Fruit fly (Drosophila melanogaster) whole organism, embryonic: ENCODE data around the gene rb.

Source experiments
- B-H2 ChIP-seq: fragments of 200-800 bp; sonication (Bioruptor generic); optimal IDR thresholded peaks from 2 replicates; lab custom pipeline; 2018; ENCODE audit warnings: missing biosample characterization, mild to moderate bottlenecking, missing genetic modification characterization
- Blimp-1 ChIP-seq: fragments of 200-800 bp; sonication (Bioruptor generic); optimal IDR thresholded peaks from 3 replicates; lab custom pipeline; 2018; ENCODE audit warnings: missing biosample characterization, missing genetic modification characterization, mild to moderate bottlenecking, moderate library complexity, missing genetic modification reagents
- CG10959 ChIP-seq: fragments of 200-800 bp; sonication (Bioruptor generic); IDR thresholded peaks from 2 replicates; pipeline ENCODE4 v1.3.6; 2022; ENCODE audit warnings: missing biosample characterization, missing genetic modification characterization
- CG11093 ChIP-seq: fragments of 200-800 bp; sonication (Bioruptor generic); IDR thresholded peaks from 3 replicates; pipeline ENCODE4 v1.3.6; 2022; ENCODE audit warnings: missing biosample characterization, missing genetic modification characterization
- CG11723 ChIP-seq: fragments of 200-800 bp; sonication (Bioruptor generic); optimal IDR thresholded peaks from 2 replicates; lab custom pipeline; 2017; ENCODE audit warnings: missing biosample characterization, mild to moderate bottlenecking, missing genetic modification characterization
- CG12236 ChIP-seq: fragments of 200-800 bp; sonication (Bioruptor generic); optimal IDR thresholded peaks from 2 replicates; lab custom pipeline; 2016; ENCODE audit warnings: missing biosample characterization, missing genetic modification characterization
- CG13894 ChIP-seq: fragments of 200-800 bp; sonication (Bioruptor generic); optimal IDR thresholded peaks from 3 replicates; lab custom pipeline; 2018; ENCODE audit warnings: missing biosample characterization, mild to moderate bottlenecking, missing genetic modification characterization, moderate library complexity
- CG14441 ChIP-seq: fragments of 200-800 bp; sonication (Bioruptor generic); IDR thresholded peaks from 2 replicates; pipeline ENCODE4 v1.3.6; 2022; ENCODE audit warnings: missing biosample characterization, missing genetic modification characterization
- CG14710 ChIP-seq: fragments of 200-800 bp; sonication (Bioruptor generic); optimal IDR thresholded peaks from 3 replicates; lab custom pipeline; 2019; ENCODE audit warnings: missing biosample characterization, mild to moderate bottlenecking, missing genetic modification characterization, moderate library complexity
- CG14965 ChIP-seq: fragments of 200-800 bp; sonication (Bioruptor generic); optimal IDR thresholded peaks from 2 replicates; lab custom pipeline; 2016; ENCODE audit warnings: missing biosample characterization, missing genetic modification characterization, borderline replicate concordance
- CG15269 ChIP-seq: fragments of 200-800 bp; sonication (Bioruptor generic); optimal IDR thresholded peaks from 2 replicates; lab custom pipeline; 2018; ENCODE audit warnings: missing biosample characterization, mild to moderate bottlenecking, missing genetic modification characterization, moderate library complexity
- CG15601 ChIP-seq: fragments of 200-800 bp; sonication (Bioruptor generic); optimal IDR thresholded peaks from 3 replicates; lab custom pipeline; 2019; ENCODE audit warnings: missing biosample characterization, mild to moderate bottlenecking, missing genetic modification characterization, moderate library complexity
- CG15696 ChIP-seq: fragments of 200-800 bp; sonication (Bioruptor generic); optimal IDR thresholded peaks from 2 replicates; lab custom pipeline; 2019; ENCODE audit warnings: missing biosample characterization, mild to moderate bottlenecking, missing genetic modification characterization, moderate library complexity
- CG17361 ChIP-seq: fragments of 200-800 bp; sonication (Bioruptor generic); IDR thresholded peaks from 3 replicates; pipeline ENCODE4 v1.3.6; 2022; ENCODE audit warnings: missing biosample characterization, missing genetic modification characterization
- CG17912 ChIP-seq: fragments of 200-800 bp; sonication (Bioruptor generic); optimal IDR thresholded peaks from 2 replicates; lab custom pipeline; 2018; ENCODE audit warnings: missing biosample characterization, mild to moderate bottlenecking, missing genetic modification characterization
- CG18619 ChIP-seq: fragments of 200-800 bp; sonication (Bioruptor generic); optimal IDR thresholded peaks from 3 replicates; lab custom pipeline; 2017; ENCODE audit warnings: missing biosample characterization, mild to moderate bottlenecking, missing genetic modification characterization
- CG2199 ChIP-seq: fragments of 200-800 bp; sonication (Bioruptor generic); IDR thresholded peaks from 3 replicates; pipeline ENCODE4 v1.3.6; 2022; ENCODE audit warnings: missing biosample characterization, missing genetic modification characterization
- CG2889 ChIP-seq: fragments of 200-800 bp; sonication (Bioruptor generic); IDR thresholded peaks from 3 replicates; pipeline ENCODE4 v1.3.6; 2022; ENCODE audit warnings: missing biosample characterization, missing genetic modification characterization
- CG31441 ChIP-seq: fragments of 200-800 bp; sonication (Bioruptor generic); IDR thresholded peaks from 2 replicates; pipeline ENCODE4 v1.3.6; 2022; ENCODE audit warnings: missing biosample characterization, missing genetic modification characterization
- CG3281 ChIP-seq: fragments of 200-800 bp; sonication (Bioruptor generic); optimal IDR thresholded peaks from 3 replicates; lab custom pipeline; 2017; ENCODE audit warnings: missing biosample characterization, mild to moderate bottlenecking, missing genetic modification characterization
- CG4820 ChIP-seq: fragments of 200-800 bp; sonication (Bioruptor generic); optimal IDR thresholded peaks from 3 replicates; lab custom pipeline; 2016; ENCODE audit warnings: missing biosample characterization, missing genetic modification characterization
- CG8765 ChIP-seq: fragments of 200-800 bp; sonication (Bioruptor generic); IDR thresholded peaks from 2 replicates; pipeline ENCODE4 v1.3.6; 2022; ENCODE audit warnings: missing biosample characterization, missing genetic modification characterization
- CG9609 ChIP-seq: fragments of 200-800 bp; sonication (Bioruptor generic); optimal IDR thresholded peaks from 3 replicates; lab custom pipeline; 2016; ENCODE audit warnings: missing biosample characterization, missing genetic modification characterization
- D19A ChIP-seq: fragments of 200-800 bp; optimal IDR thresholded peaks from 3 replicates; lab custom pipeline; 2019; ENCODE audit warnings: missing biosample characterization, mild to moderate bottlenecking, missing genetic modification characterization, moderate library complexity
- Dref ChIP-seq: fragments of 200-800 bp; sonication (Bioruptor generic); IDR thresholded peaks from 2 replicates; pipeline ENCODE4 v1.3.6; 2022; ENCODE audit warnings: missing biosample characterization, missing genetic modification characterization
- Hr51 ChIP-seq, 2 experiments: fragments of 200-800 bp; sonication (Bioruptor generic); optimal IDR thresholded peaks; 2 replicates in 1 of 2; 3 replicates in 1 of 2; lab custom pipeline; 2016 to 2018; ENCODE audit warnings: missing biosample characterization in 2 of 2, missing genetic modification characterization in 2 of 2, mild to moderate bottlenecking in 1 of 2, moderate library complexity in 1 of 2
- Jarid2 ChIP-seq: fragments of 200-800 bp; sonication (Bioruptor generic); optimal IDR thresholded peaks from 3 replicates; lab custom pipeline; 2017; ENCODE audit warnings: mild to moderate bottlenecking, missing biosample characterization, missing genetic modification reagents, missing genetic modification characterization
- Lim3 ChIP-seq: fragments of 200-800 bp; sonication (Bioruptor generic); IDR thresholded peaks from 2 replicates; pipeline ENCODE4 v1.3.6; 2022; ENCODE audit warnings: missing biosample characterization, missing genetic modification characterization
- Max ChIP-seq: fragments of 200-800 bp; sonication (Bioruptor generic); optimal IDR thresholded peaks from 2 replicates; lab custom pipeline; 2016; ENCODE audit warnings: missing biosample characterization, mild to moderate bottlenecking, missing genetic modification characterization
- Side ChIP-seq: fragments of 200-800 bp; sonication (Bioruptor generic); optimal IDR thresholded peaks from 2 replicates; lab custom pipeline; 2016; ENCODE audit warnings: missing biosample characterization, missing genetic modification characterization
- Vsx1 ChIP-seq: fragments of 200-800 bp; sonication (Bioruptor generic); optimal IDR thresholded peaks from 2 replicates; lab custom pipeline; 2017; ENCODE audit warnings: missing biosample characterization, mild to moderate bottlenecking, missing genetic modification characterization, missing genetic modification reagents
- al ChIP-seq: fragments of 200-800 bp; sonication (Bioruptor generic); IDR thresholded peaks from 2 replicates; pipeline ENCODE4 v1.3.6; 2022; ENCODE audit warnings: missing biosample characterization, missing genetic modification characterization
- bsh ChIP-seq, 2 experiments: fragments of 200-800 bp; sonication (Bioruptor generic); optimal IDR thresholded peaks; 2 replicates each; lab custom pipeline; 2017 to 2018; ENCODE audit warnings: mild to moderate bottlenecking in 2 of 2, missing biosample characterization in 2 of 2, missing genetic modification characterization in 2 of 2, moderate library complexity in 1 of 2
- dm ChIP-seq: fragments of 200-800 bp; sonication (Bioruptor generic); optimal IDR thresholded peaks from 3 replicates; lab custom pipeline; 2016; ENCODE audit warnings: missing biosample characterization, missing genetic modification characterization
- ewg ChIP-seq: fragments of 200-800 bp; sonication (Bioruptor generic); optimal IDR thresholded peaks from 3 replicates; lab custom pipeline; 2017; ENCODE audit warnings: mild to moderate bottlenecking, missing biosample characterization, missing genetic modification reagents, missing genetic modification characterization
- fru ChIP-seq: fragments of >200 bp; optimal IDR thresholded peaks from 2 replicates; lab custom pipeline; 2017
- hbn ChIP-seq: fragments of 200-800 bp; sonication (Bioruptor generic); IDR thresholded peaks from 2 replicates; pipeline ENCODE4 v1.3.6; 2022; ENCODE audit warnings: missing biosample characterization, missing genetic modification characterization; ENCODE audit not compliant: partially characterized antibody
- ind ChIP-seq: fragments of 200-800 bp; sonication (Bioruptor generic); optimal IDR thresholded peaks from 3 replicates; lab custom pipeline; 2016; ENCODE audit warnings: missing biosample characterization, missing genetic modification characterization
- jing ChIP-seq: fragments of 200-800 bp; sonication (Bioruptor generic); optimal IDR thresholded peaks from 2 replicates; lab custom pipeline; 2018; ENCODE audit warnings: missing biosample characterization, mild to moderate bottlenecking, missing genetic modification characterization
- klu ChIP-seq: fragments of 200-800 bp; sonication (Bioruptor generic); IDR thresholded peaks from 2 replicates; pipeline ENCODE4 v1.3.6; 2022; ENCODE audit warnings: missing biosample characterization, missing genetic modification characterization
- knrl ChIP-seq: fragments of 200-800 bp; sonication (Bioruptor generic); IDR thresholded peaks from 3 replicates; pipeline ENCODE4 v1.3.6; 2022; ENCODE audit warnings: missing biosample characterization, missing genetic modification characterization; ENCODE audit not compliant: partially characterized antibody
- lov ChIP-seq, 2 experiments: fragments of 200-800 bp in 1 of 2; fragments of >200 bp in 1 of 2; sonication (Bioruptor generic) in 1 of 2; IDR thresholded peaks in 1 of 2; optimal IDR thresholded peaks in 1 of 2; 2 replicates in 1 of 2; 3 replicates in 1 of 2; pipeline versions ENCODE4 v1.3.6 to Lab custom; 2017 to 2022; ENCODE audit warnings: missing biosample characterization in 1 of 2, missing genetic modification characterization in 1 of 2
- mam ChIP-seq: fragments of 200-800 bp; sonication (Bioruptor generic); optimal IDR thresholded peaks from 3 replicates; lab custom pipeline; 2016; ENCODE audit warnings: missing biosample characterization, missing genetic modification characterization
- nom ChIP-seq: fragments of 200-800 bp; sonication (Bioruptor generic); optimal IDR thresholded peaks from 2 replicates; lab custom pipeline; 2017; ENCODE audit warnings: missing biosample characterization, missing genetic modification characterization, mild to moderate bottlenecking, moderate library complexity, missing genetic modification reagents
- onecut ChIP-seq: fragments of 200-800 bp; sonication (Bioruptor generic); IDR thresholded peaks from 2 replicates; pipeline ENCODE4 v1.3.6; 2022; ENCODE audit warnings: missing biosample characterization, missing genetic modification characterization
- psq ChIP-seq: fragments of 200-800 bp; sonication (Bioruptor generic); optimal IDR thresholded peaks from 2 replicates; lab custom pipeline; 2017; ENCODE audit warnings: missing biosample characterization, missing genetic modification characterization
- scrt ChIP-seq: fragments of 200-800 bp; sonication (Bioruptor generic); optimal IDR thresholded peaks from 2 replicates; lab custom pipeline; 2018; ENCODE audit warnings: missing biosample characterization, mild to moderate bottlenecking, missing genetic modification characterization, moderate library complexity
- sd ChIP-seq: fragments of 200-800 bp; sonication (Bioruptor generic); optimal IDR thresholded peaks from 3 replicates; lab custom pipeline; 2018; ENCODE audit warnings: missing biosample characterization, mild to moderate bottlenecking, missing genetic modification characterization, moderate library complexity
- usp ChIP-seq: fragments of >200 bp; optimal IDR thresholded peaks from 2 replicates; lab custom pipeline; 2017; ENCODE audit warnings: missing biosample characterization, missing genetic modification characterization
- wdn ChIP-seq: fragments of 200-800 bp; sonication (Bioruptor generic); IDR thresholded peaks from 2 replicates; pipeline ENCODE4 v1.3.6; 2022; ENCODE audit warnings: missing biosample characterization, missing genetic modification characterization

The rb gene

dm6 chrX:4507121-4507520 is 33.3 kb downstream of the rb start (continued):
- TF ChIP-seq CG2889 (GFP tag; lab: Robert Waterston, UW) (0 out of 3 replicates have a peak, but pooled peaks have one; percentile 18), CG12236 (GFP tag; lab: Kevin White, UChicago) (peak; percentile 38), knrl (GFP tag; lab: Robert Waterston, UW) (no peak), klu (GFP tag; lab: Robert Waterston, UW) (no peak), Max (GFP tag; lab: Kevin White, UChicago) (no peak), Side (GFP tag; lab: Kevin White, UChicago) (peak; percentile 57), CG3281 (GFP tag; lab: Kevin White, UChicago) (peak; percentile 66), CG15269 (tag; lab: Kevin White, UChicago) (peak; percentile 49), mam (GFP tag; lab: Kevin White, UChicago) (peak; percentile 18), CG11723 (GFP tag; lab: Kevin White, UChicago) (peak; percentile 53), Vsx1 (GFP tag; lab: Kevin White, UChicago) (peak; percentile 45), fru (no peak), CG14441 (peak; percentile 61), ewg (GFP tag; lab: Kevin White, UChicago) (peak; percentile 61), Jarid2 (GFP tag; lab: Kevin White, UChicago) (peak; percentile 60), CG13894 (no peak), wdn (GFP tag; lab: Robert Waterston, UW) (no peak), CG14965 (GFP tag; lab: Kevin White, UChicago) (peak; percentile 97), lov (optimal IDR thresholded peaks at IDR 0.05; lab: Kevin White, UChicago) (no peak), lov (GFP tag; IDR thresholded peaks at IDR 0.05; lab: Robert Waterston, UW) (peak; percentile 77; the same call in 2 of the 3 replicates), sd (tag; lab: Kevin White, UChicago) (no peak), B-H2 (GFP tag; lab: Kevin White, UChicago) (no peak), CG17361 (GFP tag; lab: Robert Waterston, UW) (0 out of 3 replicates have a peak, but pooled peaks have one; percentile 16), CG18619 (GFP tag; lab: Kevin White, UChicago) (peak; percentile 47), CG14710 (tag; lab: Kevin White, UChicago) (peak; percentile 3), ind (peak; percentile 32), psq (GFP tag; lab: Kevin White, UChicago) (no peak), Dref (GFP tag; lab: Robert Waterston, UW) (no peak), onecut (peak; percentile 86), jing (GFP tag; lab: Kevin White, UChicago) (peak; percentile 49), CG9609 (GFP tag; lab: Kevin White, UChicago) (peak; percentile 55), bsh (GFP tag; optimal IDR thresholded peaks at IDR 0.05; lab: Kevin White, UChicago) (peak; percentile 11 to 67), CG31441 (GFP tag; lab: Robert Waterston, UW) (no peak), CG15696 (tag; lab: Kevin White, UChicago) (peak; percentile 45), Blimp-1 (peak; percentile 14), CG15601 (tag; lab: Kevin White, UChicago) (peak; percentile 38), nom (GFP tag; lab: Kevin White, UChicago) (peak; percentile 18), CG2199 (GFP tag; lab: Robert Waterston, UW) (peak; percentile 83), CG10959 (GFP tag; lab: Robert Waterston, UW) (peak; percentile 69), al (GFP tag; lab: Robert Waterston, UW) (no peak), dm (GFP tag; lab: Kevin White, UChicago) (peak; percentile 2), hbn (GFP tag; lab: Robert Waterston, UW) (no peak), CG17912 (GFP tag; lab: Kevin White, UChicago) (peak; percentile 79), CG4820 (GFP tag; lab: Kevin White, UChicago) (peak; percentile 46), D19A (tag; lab: Kevin White, UChicago) (no peak), Hr51 (GFP tag; optimal IDR thresholded peaks at IDR 0.05; lab: Kevin White, UChicago) (peak; percentile 28 to 53), usp (GFP tag; lab: Kevin White, UChicago) (no peak), Lim3 (no peak), CG11093 (GFP tag; lab: Robert Waterston, UW) (no peak; the same call in 2 of the 3 replicates), CG8765 (no peak), scrt (GFP tag; lab: Kevin White, UChicago) (no peak)
